Fruit fly (Drosophila melanogaster) whole organism, embryonic: ENCODE data around the gene mRpL13.

Experiments used
- Ada2b ChIP-seq: fragments of 200-800 bp; sonication (Bioruptor generic); IDR thresholded peaks from 2 replicates; pipeline ENCODE4 v1.3.6; 2022; ENCODE audit warnings: missing biosample characterization, missing genetic modification characterization
- Aef1 ChIP-seq: fragments of 200-800 bp; sonication (Bioruptor generic); IDR thresholded peaks from 3 replicates; pipeline ENCODE4 v1.3.6; 2022; ENCODE audit warnings: missing biosample characterization, missing genetic modification characterization
- B-H2 ChIP-seq: fragments of 200-800 bp; sonication (Bioruptor generic); optimal IDR thresholded peaks from 2 replicates; lab custom pipeline; 2018; ENCODE audit warnings: missing biosample characterization, mild to moderate bottlenecking, missing genetic modification characterization
- CG11695 ChIP-seq: fragments of 200-800 bp; sonication (Bioruptor generic); IDR thresholded peaks from 3 replicates; pipeline ENCODE4 v1.3.6; 2022; ENCODE audit warnings: missing biosample characterization, missing genetic modification characterization
- CG16813 ChIP-seq: fragments of 200-800 bp; sonication (Bioruptor generic); IDR thresholded peaks from 3 replicates; pipeline ENCODE4 v1.3.6; 2022; ENCODE audit warnings: missing biosample characterization, missing genetic modification characterization; ENCODE audit not compliant: partially characterized antibody
- CG17186 ChIP-seq: fragments of 200-800 bp; sonication (Bioruptor generic); optimal IDR thresholded peaks from 3 replicates; lab custom pipeline; 2017; ENCODE audit warnings: missing biosample characterization, missing genetic modification reagents, missing genetic modification characterization
- CG17802 ChIP-seq: fragments of 200-800 bp; sonication (Bioruptor generic); optimal IDR thresholded peaks from 2 replicates; lab custom pipeline; 2018; ENCODE audit warnings: missing biosample characterization, mild to moderate bottlenecking, missing genetic modification characterization, moderate library complexity
- CG18599 ChIP-seq: fragments of 200-800 bp; sonication (Bioruptor generic); optimal IDR thresholded peaks from 3 replicates; lab custom pipeline; 2017; ENCODE audit warnings: missing biosample characterization, missing genetic modification characterization, mild to moderate bottlenecking, moderate library complexity, missing genetic modification reagents
- CG30403 ChIP-seq: fragments of 200-800 bp; sonication (Bioruptor generic); optimal IDR thresholded peaks from 3 replicates; lab custom pipeline; 2016; ENCODE audit warnings: missing biosample characterization, missing genetic modification characterization
- CG31365 ChIP-seq: fragments of 200-800 bp; sonication (Bioruptor generic); optimal IDR thresholded peaks from 2 replicates; lab custom pipeline; 2018; ENCODE audit warnings: missing biosample characterization, mild to moderate bottlenecking, missing genetic modification characterization
- CG31441 ChIP-seq: fragments of 200-800 bp; sonication (Bioruptor generic); IDR thresholded peaks from 2 replicates; pipeline ENCODE4 v1.3.6; 2022; ENCODE audit warnings: missing biosample characterization, missing genetic modification characterization
- CG3163 ChIP-seq: fragments of 200-800 bp; sonication (Bioruptor generic); optimal IDR thresholded peaks from 3 replicates; lab custom pipeline; 2016; ENCODE audit warnings: missing biosample characterization, missing genetic modification characterization
- CG3281 ChIP-seq: fragments of 200-800 bp; sonication (Bioruptor generic); optimal IDR thresholded peaks from 3 replicates; lab custom pipeline; 2017; ENCODE audit warnings: missing biosample characterization, mild to moderate bottlenecking, missing genetic modification characterization
- CG3407 ChIP-seq: fragments of 200-800 bp; sonication (Bioruptor generic); optimal IDR thresholded peaks from 2 replicates; lab custom pipeline; 2018; ENCODE audit warnings: missing biosample characterization, mild to moderate bottlenecking, missing genetic modification characterization
- CG34422 ChIP-seq: fragments of 200-800 bp; sonication (Bioruptor generic); IDR thresholded peaks from 3 replicates; pipeline ENCODE4 v1.3.6; 2022; ENCODE audit warnings: missing biosample characterization, missing genetic modification characterization
- CG3726 ChIP-seq: fragments of 200-800 bp; sonication (Bioruptor generic); IDR thresholded peaks from 3 replicates; pipeline ENCODE4, ENCODE4 v1.3.6; 2022; ENCODE audit warnings: missing biosample characterization, missing genetic modification characterization
- CG5953 ChIP-seq: fragments of 200-800 bp; sonication (Bioruptor generic); IDR thresholded peaks from 2 replicates; pipeline ENCODE4 v1.3.6; 2022; ENCODE audit warnings: missing biosample characterization, missing genetic modification characterization
- CG6654 ChIP-seq: fragments of 200-800 bp; sonication (Bioruptor generic); optimal IDR thresholded peaks from 2 replicates; lab custom pipeline; 2017; ENCODE audit warnings: missing biosample characterization, mild to moderate bottlenecking, missing genetic modification characterization
- CG7839 ChIP-seq: fragments of 200-800 bp; sonication (Bioruptor generic); optimal IDR thresholded peaks from 3 replicates; lab custom pipeline; 2018; ENCODE audit warnings: missing biosample characterization, mild to moderate bottlenecking, missing genetic modification characterization, moderate library complexity
- CG9876 ChIP-seq: fragments of 200-800 bp; sonication (Bioruptor generic); optimal IDR thresholded peaks from 2 replicates; lab custom pipeline; 2016; ENCODE audit warnings: missing biosample characterization, missing genetic modification characterization
- CG9932 ChIP-seq: fragments of 200-800 bp; sonication (Bioruptor generic); IDR thresholded peaks from 2 replicates; pipeline ENCODE4 v1.3.6; 2022; ENCODE audit warnings: missing biosample characterization, missing genetic modification characterization
- CoRest ChIP-seq: fragments of 200-800 bp; sonication (Bioruptor generic); optimal IDR thresholded peaks from 3 replicates; lab custom pipeline; 2018; ENCODE audit warnings: missing biosample characterization, mild to moderate bottlenecking, missing genetic modification characterization, moderate library complexity
- Dip2 ChIP-seq: fragments of 200-800 bp; sonication (Bioruptor generic); IDR thresholded peaks from 2 replicates; pipeline ENCODE4 v1.3.6; 2022; ENCODE audit warnings: missing biosample characterization, missing genetic modification characterization
- Dp ChIP-seq: fragments of 200-800 bp; sonication (Bioruptor generic); optimal IDR thresholded peaks from 2 replicates; lab custom pipeline; 2018; ENCODE audit warnings: missing biosample characterization, mild to moderate bottlenecking, missing genetic modification characterization, moderate library complexity
- Hr51 ChIP-seq, 2 experiments: fragments of 200-800 bp; sonication (Bioruptor generic); optimal IDR thresholded peaks; 2 replicates in 1 of 2; 3 replicates in 1 of 2; lab custom pipeline; 2016 to 2018; ENCODE audit warnings: missing biosample characterization in 2 of 2, missing genetic modification characterization in 2 of 2, mild to moderate bottlenecking in 1 of 2, moderate library complexity in 1 of 2
- Hsf ChIP-seq: fragments of 200-800 bp; sonication (Bioruptor generic); optimal IDR thresholded peaks from 3 replicates; lab custom pipeline; 2016; ENCODE audit warnings: missing biosample characterization, missing genetic modification characterization
- Lim3 ChIP-seq: fragments of 200-800 bp; sonication (Bioruptor generic); IDR thresholded peaks from 2 replicates; pipeline ENCODE4 v1.3.6; 2022; ENCODE audit warnings: missing biosample characterization, missing genetic modification characterization
- NC2α ChIP-seq: fragments of 200-800 bp; sonication (Bioruptor generic); optimal IDR thresholded peaks from 2 replicates; lab custom pipeline; 2016; ENCODE audit warnings: missing biosample characterization, missing genetic modification characterization
- Sin3A ChIP-seq: fragments of >200 bp; optimal IDR thresholded peaks from 2 replicates; lab custom pipeline; 2018
- bab2 ChIP-seq: fragments of 200-800 bp; sonication (Bioruptor generic); optimal IDR thresholded peaks from 2 replicates; lab custom pipeline; 2016; ENCODE audit warnings: missing biosample characterization, missing genetic modification characterization
- bowl ChIP-seq: fragments of 200-800 bp; sonication (Bioruptor generic); IDR thresholded peaks from 2 replicates; pipeline ENCODE4 v1.3.6; 2022; ENCODE audit warnings: missing biosample characterization, missing genetic modification characterization
- crol ChIP-seq: fragments of 200-800 bp; sonication (Bioruptor generic); IDR thresholded peaks from 2 replicates; pipeline ENCODE4 v1.3.6; 2022; ENCODE audit warnings: missing biosample characterization, missing genetic modification characterization
- dysf ChIP-seq: fragments of 200-800 bp; sonication (Bioruptor generic); IDR thresholded peaks from 3 replicates; pipeline ENCODE4 v1.3.6; 2022; ENCODE audit warnings: missing biosample characterization, missing genetic modification characterization
- exex ChIP-seq: fragments of 200-800 bp; sonication (Bioruptor generic); optimal IDR thresholded peaks from 4 replicates; lab custom pipeline; 2018; ENCODE audit warnings: missing biosample characterization, mild to moderate bottlenecking, missing genetic modification characterization, moderate library complexity
- gcm2 ChIP-seq: fragments of 200-800 bp; sonication (Bioruptor generic); optimal IDR thresholded peaks from 2 replicates; lab custom pipeline; 2016; ENCODE audit warnings: missing biosample characterization, missing genetic modification characterization
- gfzf ChIP-seq: fragments of 200-800 bp; sonication (Bioruptor generic); optimal IDR thresholded peaks from 2 replicates; lab custom pipeline; 2016; ENCODE audit warnings: missing biosample characterization, mild to moderate bottlenecking, missing genetic modification characterization, moderate library complexity
- gt ChIP-seq: fragments of 200-800 bp; sonication (Bioruptor generic); IDR thresholded peaks from 2 replicates; pipeline ENCODE4 v1.3.6; 2022; ENCODE audit warnings: missing biosample characterization, missing genetic modification characterization
- jumu ChIP-seq: fragments of 200-800 bp; sonication (Bioruptor generic); optimal IDR thresholded peaks from 3 replicates; lab custom pipeline; 2016; ENCODE audit warnings: missing biosample characterization, missing genetic modification characterization
- maf-S ChIP-seq: fragments of 200-800 bp; sonication (Bioruptor generic); optimal IDR thresholded peaks from 2 replicates; lab custom pipeline; 2016; ENCODE audit warnings: missing biosample characterization, missing genetic modification characterization
- mirr ChIP-seq: fragments of 200-800 bp; sonication (Bioruptor generic); optimal IDR thresholded peaks from 3 replicates; lab custom pipeline; 2018; ENCODE audit warnings: missing biosample characterization, mild to moderate bottlenecking, missing genetic modification characterization
- nau ChIP-seq: fragments of 200-800 bp; sonication (Bioruptor generic); optimal IDR thresholded peaks from 3 replicates; lab custom pipeline; 2017; ENCODE audit warnings: missing biosample characterization, mild to moderate bottlenecking, missing genetic modification characterization, missing genetic modification reagents
- nerfin-1 ChIP-seq: fragments of 200-800 bp; sonication (Bioruptor generic); optimal IDR thresholded peaks from 3 replicates; lab custom pipeline; 2019; ENCODE audit warnings: missing biosample characterization, mild to moderate bottlenecking, missing genetic modification characterization, moderate library complexity
- oc ChIP-seq: fragments of 200-800 bp; sonication (Bioruptor generic); optimal IDR thresholded peaks from 2 replicates; lab custom pipeline; 2018; ENCODE audit warnings: missing biosample characterization, mild to moderate bottlenecking, missing genetic modification characterization, moderate library complexity
- odd ChIP-seq: fragments of 200-800 bp; sonication (Bioruptor generic); optimal IDR thresholded peaks from 2 replicates; lab custom pipeline; 2017; ENCODE audit warnings: missing biosample characterization, mild to moderate bottlenecking, missing genetic modification characterization
- pan ChIP-seq, 4 experiments: fragments of >200 bp in 3 of 4; fragments of 200-800 bp in 1 of 4; sonication (Bioruptor generic) in 1 of 4; optimal IDR thresholded peaks in 3 of 4; IDR thresholded peaks in 1 of 4; 2 replicates each; pipeline versions ENCODE4 v1.3.6 to Lab custom; 2017 to 2022; ENCODE audit warnings: missing biosample characterization in 2 of 4, missing genetic modification characterization in 2 of 4, mixed read lengths in 1 of 4
- pho ChIP-seq: fragments of 200-800 bp; sonication (Bioruptor generic); optimal IDR thresholded peaks from 2 replicates; lab custom pipeline; 2016; ENCODE audit warnings: missing biosample characterization, missing genetic modification characterization
- run ChIP-seq: fragments of 200-800 bp; sonication (Bioruptor generic); optimal IDR thresholded peaks from 3 replicates; lab custom pipeline; 2018; ENCODE audit warnings: missing biosample characterization, mild to moderate bottlenecking, missing genetic modification characterization
- sqz ChIP-seq: fragments of 200-800 bp; sonication (Bioruptor generic); optimal IDR thresholded peaks from 3 replicates; lab custom pipeline; 2018; ENCODE audit warnings: missing biosample characterization, mild to moderate bottlenecking, missing genetic modification characterization
- sug ChIP-seq: fragments of 200-800 bp; optimal IDR thresholded peaks from 2 replicates; lab custom pipeline; 2019; ENCODE audit warnings: missing biosample characterization, mild to moderate bottlenecking, missing genetic modification characterization, moderate library complexity
- unpg ChIP-seq: fragments of 200-800 bp; sonication (Bioruptor generic); optimal IDR thresholded peaks from 3 replicates; lab custom pipeline; 2018; ENCODE audit warnings: missing biosample characterization, mild to moderate bottlenecking, missing genetic modification characterization, moderate library complexity

The mRpL13 gene

DNA sequence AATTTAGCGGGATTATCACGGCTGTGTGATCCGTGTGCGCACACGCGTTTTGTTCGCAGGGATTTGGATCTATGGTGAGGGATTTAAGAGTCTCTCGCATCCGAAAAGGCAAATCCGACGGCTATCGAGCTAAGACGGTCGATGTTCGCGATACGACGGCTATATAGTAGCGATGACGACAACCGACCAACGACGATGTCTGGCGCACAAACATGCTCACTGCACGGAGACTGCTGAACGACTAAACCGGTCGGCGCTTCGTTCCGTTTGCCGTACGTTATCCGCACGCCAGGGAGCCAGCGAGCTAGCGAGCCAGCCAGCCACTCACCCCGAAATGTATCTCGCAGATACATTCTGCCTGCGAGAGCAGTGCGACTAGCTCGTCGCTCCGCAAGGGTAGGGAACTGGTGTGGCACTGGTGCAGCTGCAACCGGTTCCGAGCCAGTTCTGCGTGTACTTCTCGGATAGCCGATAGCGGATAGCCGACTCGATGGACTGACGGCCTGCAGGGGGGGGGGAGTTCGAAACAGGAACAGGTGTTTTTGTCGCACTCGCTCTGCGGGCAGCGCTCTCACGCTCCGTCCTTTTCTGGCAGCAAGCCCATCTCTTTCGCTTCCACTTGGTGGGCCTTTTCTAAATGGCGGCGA, 22.1 kb upstream of the mRpL13 start, which contains the start of gene tup (continued):
- TF ChIP-seq odd (GFP tag; lab: Kevin White, UChicago) (no peak), nau (GFP tag; lab: Kevin White, UChicago) (peak; percentile 42), CG34422 (GFP tag; lab: Robert Waterston, UW) (no peak), CG3281 (no peak), CG18599 (GFP tag; lab: Kevin White, UChicago) (no peak), CG31441 (no peak), oc (tag; lab: Kevin White, UChicago) (peak; percentile 29), CG17186 (no peak), crol (peak; percentile 100), B-H2 (no peak), Dip2 (no peak), pho (GFP tag; lab: Kevin White, UChicago) (no peak), mirr (GFP tag; lab: Kevin White, UChicago) (peak; percentile 1), CG30403 (GFP tag; lab: Kevin White, UChicago) (no peak), Hr51 (GFP tag; optimal IDR thresholded peaks at IDR 0.05; lab: Kevin White, UChicago) (no peak), Ada2b (GFP tag; lab: Robert Waterston, UW) (no peak), CG7839 (tag; lab: Kevin White, UChicago) (no peak), gfzf (GFP tag; lab: Kevin White, UChicago) (no peak), Lim3 (GFP tag; lab: Robert Waterston, UW) (no peak), CG3163 (GFP tag; lab: Kevin White, UChicago) (no peak), CG5953 (GFP tag; lab: Robert Waterston, UW) (0 out of 2 replicates have a peak, but pooled peaks have one; percentile 8), CG9876 (GFP tag; lab: Kevin White, UChicago) (no peak), NC2α (no peak), maf-S (no peak), gt (GFP tag; lab: Robert Waterston, UW) (no peak), sqz (no peak), gcm2 (GFP tag; lab: Kevin White, UChicago) (peak; percentile 25), Dp (GFP tag; lab: Kevin White, UChicago) (no peak), exex (no peak), bowl (GFP tag; lab: Robert Waterston, UW) (no peak), run (tag; lab: Kevin White, UChicago) (no peak), CG3726 (GFP tag; lab: Robert Waterston, UW) (no peak), CG11695 (GFP tag; lab: Robert Waterston, UW) (no peak; the same call in 2 of the 3 replicates), CG17802 (tag; lab: Kevin White, UChicago) (no peak), CG6654 (GFP tag; lab: Kevin White, UChicago) (no peak), CoRest (tag; lab: Kevin White, UChicago) (peak; percentile 75), nerfin-1 (tag; lab: Kevin White, UChicago) (peak; percentile 10), pan (optimal IDR thresholded peaks at IDR 0.05; lab: Kevin White, UChicago) (no peak), pan (GFP tag; optimal IDR thresholded peaks at IDR 0.05 in 1 of 2, IDR thresholded peaks at IDR 0.05 in 1 of 2) (no peak), sug (tag; lab: Kevin White, UChicago) (no peak), CG3407 (GFP tag; lab: Kevin White, UChicago) (no peak), unpg (no peak), Hsf (GFP tag; lab: Kevin White, UChicago) (no peak), CG9932 (no peak), bab2 (GFP tag; lab: Kevin White, UChicago) (no peak), dysf (no peak), jumu (GFP tag; lab: Kevin White, UChicago) (no peak), Sin3A (lab: Kevin White, UChicago) (no peak), CG16813 (GFP tag; lab: Robert Waterston, UW) (peak; percentile 28; the same call in 1 of the 3 replicates), Aef1 (no peak), CG31365 (tag; lab: Kevin White, UChicago) (no peak)
